Worm (Caenorhabditis elegans): ENCODE results near the gene ttbk-7.
A peak's percentile ranks its signal among the peaks of the same experiment; 100 is the strongest.

The ttbk-7 gene

ce11 chrV:12869948-12870347 is 25.7 kb downstream of the ttbk-7 start, which contains the start of gene T07F10.3:
Gene T07F10.3, minus strand, starts transcription at chrV:12870045.
- peak; percentile 84 for TF ChIP-seq lin-40 (tag; optimal IDR thresholded peaks at IDR 0.05)
- peak; percentile 80 for TF ChIP-seq athp-1 (tag; optimal IDR thresholded peaks at IDR 0.05)
- TF ChIP-seq Y56A3A.18 (GFP tag; IDR thresholded peaks at IDR 0.05) = no peak
- TF ChIP-seq ZK185.1 (tag; optimal IDR thresholded peaks at IDR 0.05; ENCODE audit: poor library complexity, severe bottlenecking) = peak; percentile 96
- peak; percentile 67 for TF ChIP-seq him-1 (tag; optimal IDR thresholded peaks at IDR 0.05)
- peak; percentile 79 for TF ChIP-seq rcor-1 (GFP tag; IDR thresholded peaks at IDR 0.05)
- TF ChIP-seq D2030.7 (GFP tag; IDR thresholded peaks at IDR 0.05) = peak; percentile 39; the same call in 1 of the 2 replicates
- peak; percentile 82 for TF ChIP-seq efl-1 (GFP tag; optimal IDR thresholded peaks at IDR 0.05)
- TF ChIP-seq aptf-2 (GFP tag; conservative IDR thresholded peaks at IDR 0.05) = 0 out of 2 replicates have a peak, but pooled peaks have one; percentile 69
- no peak for TF ChIP-seq Y79H2A.3 (GFP tag; conservative IDR thresholded peaks at IDR 0.05)
- peak; percentile 48 for TF ChIP-seq tbp1 (GFP tag; optimal IDR thresholded peaks at IDR 0.05)
- TF ChIP-seq gei-17 (GFP tag; optimal IDR thresholded peaks at IDR 0.05) = peak; percentile 3
- TF ChIP-seq nhr-90 (tag; optimal IDR thresholded peaks at IDR 0.05) = no peak
- TF ChIP-seq rpc-1 (optimal IDR thresholded peaks at IDR 0.05) = no peak
- TF ChIP-seq rpc-1 (tag; optimal IDR thresholded peaks at IDR 0.05) = no peak
- no peak for TF ChIP-seq F55B11.4 (tag; optimal IDR thresholded peaks at IDR 0.05; ENCODE audit: borderline replicate concordance, insufficient read depth)
- TF ChIP-seq let-526 (GFP tag; IDR thresholded peaks at IDR 0.05) = peak; percentile 84
- no peak for TF ChIP-seq F57A8.1 (GFP tag; optimal IDR thresholded peaks at IDR 0.05)
- no peak for TF ChIP-seq ztf-3 (GFP tag; optimal IDR thresholded peaks at IDR 0.05)
- peak; percentile 58 for TF ChIP-seq madf-8 (GFP tag; conservative IDR thresholded peaks at IDR 0.05)
- 0 out of 2 replicates have a peak, but pooled peaks have one; percentile 81 for TF ChIP-seq lag-1 (GFP tag; IDR thresholded peaks at IDR 0.05)
- TF ChIP-seq ztf-28 (GFP tag; IDR thresholded peaks at IDR 0.05) = peak; percentile 78; the same call in 1 of the 2 replicates
- TF ChIP-seq ceh-58 (GFP tag; IDR thresholded peaks at IDR 0.05) = no peak
- no peak for TF ChIP-seq C17E4.6 (GFP tag; IDR thresholded peaks at IDR 0.05)
- no peak for TF ChIP-seq repo-1 (tag; optimal IDR thresholded peaks at IDR 0.05)
- peak; percentile 50 for TF ChIP-seq B0035.1 (tag; optimal IDR thresholded peaks at IDR 0.05)
- peak; percentile 25; the same call in 1 of the 2 replicates for TF ChIP-seq egrh-3 (GFP tag; IDR thresholded peaks at IDR 0.05)
- peak; percentile 90 for TF ChIP-seq madf-3 (GFP tag; IDR thresholded peaks at IDR 0.05)
- TF ChIP-seq snpc-3.4 (tag; optimal IDR thresholded peaks at IDR 0.05) = peak; percentile 56
- peak; percentile 58; the same call in 1 of the 2 replicates for TF ChIP-seq ceh-40 (GFP tag; IDR thresholded peaks at IDR 0.05)
- peak; percentile 95 for TF ChIP-seq lin-54 (GFP tag; optimal IDR thresholded peaks at IDR 0.05)
- TF ChIP-seq nhr-120 (GFP tag; IDR thresholded peaks at IDR 0.05) = no peak
- TF ChIP-seq B0336.3 (GFP tag; IDR thresholded peaks at IDR 0.05) = 0 out of 2 replicates have a peak, but pooled peaks have one; percentile 46
- peak; percentile 75 for TF ChIP-seq attf-3 (GFP tag; conservative IDR thresholded peaks at IDR 0.05)
- peak; percentile 49; the same call in 1 of the 2 replicates for TF ChIP-seq Y53G8AR.9 (GFP tag; conservative IDR thresholded peaks at IDR 0.05)
- no peak for TF ChIP-seq dpff-1 (tag; optimal IDR thresholded peaks at IDR 0.05)
- peak; percentile 63 for TF ChIP-seq F33H1.4 (GFP tag; IDR thresholded peaks at IDR 0.05)
- peak; percentile 76; the same call in 1 of the 2 replicates for TF ChIP-seq sea-2 (GFP tag; IDR thresholded peaks at IDR 0.05)
- TF ChIP-seq madf-10 (tag; optimal IDR thresholded peaks at IDR 0.05) = peak; percentile 74
- no peak for TF ChIP-seq tbx-9 (tag; optimal IDR thresholded peaks at IDR 0.05; ENCODE audit: borderline replicate concordance)
- TF ChIP-seq ekl-4 (GFP tag; IDR thresholded peaks at IDR 0.05) = peak; percentile 80
- TF ChIP-seq lin-26 (GFP tag; IDR thresholded peaks at IDR 0.05) = no peak
- TF ChIP-seq mes-4 (tag; optimal IDR thresholded peaks at IDR 0.05) = no peak
- peak; percentile 57 for TF ChIP-seq atf-7 (tag; optimal IDR thresholded peaks at IDR 0.05)
- peak; percentile 23 for TF ChIP-seq attf-5 (GFP tag; optimal IDR thresholded peaks at IDR 0.05)
- no peak for TF ChIP-seq lsy-27 (tag; optimal IDR thresholded peaks at IDR 0.05; ENCODE audit: borderline replicate concordance, insufficient read depth)
- no peak for TF ChIP-seq nhr-80 (tag; optimal IDR thresholded peaks at IDR 0.05)
- no peak for TF ChIP-seq unc-62 (GFP tag; optimal IDR thresholded peaks at IDR 0.05)
- TF ChIP-seq egl-18 (GFP tag; IDR thresholded peaks at IDR 0.05) = no peak

All from whole organism, young adult.